Fruit fly (Drosophila melanogaster) whole organism: ENCODE results near the gene CG15256.

Experiments used
- CG8478 ChIP-seq: fragments of >200 bp; optimal IDR thresholded peaks from 2 replicates; lab custom pipeline; 2018; ENCODE audit warnings: inconsistent platforms
- Dll ChIP-seq: fragments of >200 bp; optimal IDR thresholded peaks from 2 replicates; lab custom pipeline; 2017
- EcR ChIP-seq, 2 experiments: fragments of >200 bp; optimal IDR thresholded peaks; 2 replicates each; lab custom pipeline; 2017; ENCODE audit warnings: missing biosample characterization in 2 of 2, missing genetic modification characterization in 2 of 2, missing genetic modification reagents in 2 of 2
- pan ChIP-seq: fragments of >200 bp; optimal IDR thresholded peaks from 2 replicates; lab custom pipeline; 2017
- psq ChIP-seq: fragments of >200 bp; optimal IDR thresholded peaks from 2 replicates; lab custom pipeline; 2017
- usp ChIP-seq: fragments of >200 bp; optimal IDR thresholded peaks from 2 replicates; lab custom pipeline; 2017; ENCODE audit warnings: missing biosample characterization, missing genetic modification characterization, mixed read lengths

CG15256 gene

DNA sequence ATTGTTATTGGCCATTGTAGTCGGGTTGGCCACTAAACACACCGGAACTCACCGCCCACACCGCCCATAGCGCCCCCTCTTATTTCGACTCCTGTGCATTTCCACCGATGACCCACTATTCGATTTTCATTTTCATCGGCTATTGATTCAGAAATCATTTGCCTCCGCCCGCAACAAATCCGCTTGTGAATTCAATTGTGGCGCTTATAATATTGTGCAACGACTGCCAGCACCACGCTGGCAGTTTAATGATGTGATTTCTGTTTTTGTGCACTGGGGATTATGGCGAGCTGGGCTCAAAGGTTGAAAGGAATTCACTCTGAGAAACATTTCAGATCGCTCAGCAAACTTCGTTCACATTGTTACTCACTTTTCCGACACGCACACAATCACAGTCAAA lies at the start of gene CG15256:
CG15256 (plus strand) TSS at position 301 of the 400 bp plus-strand sequence.
- no peak for TF ChIP-seq usp (GFP tag; lab: Kevin White, UChicago)
- TF ChIP-seq pan (lab: Kevin White, UChicago), result no peak
- TF ChIP-seq psq (lab: Kevin White, UChicago), result no peak
- no peak for TF ChIP-seq EcR (GFP tag; optimal IDR thresholded peaks at IDR 0.05; lab: Kevin White, UChicago)
- TF ChIP-seq CG8478 (lab: Kevin White, UChicago), result no peak
- TF ChIP-seq Dll (lab: Kevin White, UChicago), result no peak

DNA sequence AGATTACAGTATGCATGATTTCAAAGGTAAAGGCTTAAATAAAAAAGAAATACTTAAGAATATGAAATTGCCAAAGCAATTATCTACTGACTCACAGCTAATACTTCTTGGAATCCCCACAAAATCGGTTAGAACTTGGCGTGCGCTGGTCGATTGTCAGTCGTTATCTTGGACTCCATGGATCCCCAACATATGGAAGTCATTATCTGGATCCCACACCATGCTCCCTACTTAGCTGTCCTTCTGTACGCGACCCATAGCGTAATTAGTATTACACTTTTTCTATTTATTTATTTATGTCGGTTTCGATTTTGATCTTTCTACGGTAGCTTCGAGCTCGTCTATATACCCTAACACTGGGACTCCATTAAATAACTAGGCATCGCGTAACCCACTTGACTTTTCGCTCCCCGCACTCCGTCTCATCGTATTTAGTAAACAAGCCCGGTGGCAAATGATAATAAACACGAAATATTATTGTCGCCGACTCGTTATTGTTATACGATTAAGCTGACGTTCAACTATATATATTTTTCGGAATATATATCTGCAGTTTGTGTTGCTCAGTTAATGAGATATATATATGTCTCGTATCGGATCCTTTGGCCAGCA lies 49.2 kb upstream of the CG15256 start:
- TF ChIP-seq EcR (GFP tag; optimal IDR thresholded peaks at IDR 0.05; lab: Kevin White, UChicago) (no peak), CG8478 (lab: Kevin White, UChicago) (no peak), psq (lab: Kevin White, UChicago) (no peak)

- TF ChIP-seq CG8478 (lab: Kevin White, UChicago) (no peak), psq (lab: Kevin White, UChicago) (no peak), Dll (lab: Kevin White, UChicago) (no peak), pan (lab: Kevin White, UChicago) (no peak), usp (GFP tag; lab: Kevin White, UChicago) (no peak), EcR (GFP tag; optimal IDR thresholded peaks at IDR 0.05; lab: Kevin White, UChicago) (no peak)
Measured at dm6 chr2L:15504534-15504933, 45.6 kb upstream of the CG15256 start.

DNA sequence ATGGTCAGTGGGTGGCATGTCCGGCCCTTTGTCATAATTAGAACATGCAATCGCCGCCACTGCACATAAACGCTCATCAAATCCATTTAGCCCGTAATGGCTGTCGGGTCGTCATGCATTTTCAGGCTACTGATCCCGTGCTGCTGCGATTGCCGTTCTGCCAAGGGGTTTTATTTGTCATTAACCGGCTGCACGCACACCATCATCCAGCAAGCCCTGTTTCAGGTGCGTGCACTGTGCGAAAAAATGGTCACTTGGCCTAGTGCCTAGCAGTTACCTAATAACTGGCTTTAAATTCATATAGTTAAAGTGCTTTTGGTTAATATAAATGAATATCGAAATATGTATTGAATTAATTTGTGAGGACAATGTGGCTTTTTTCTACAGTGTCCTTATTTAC lies 12.8 kb upstream of the CG15256 start:
- TF ChIP-seq pan (lab: Kevin White, UChicago), result no peak

DNA sequence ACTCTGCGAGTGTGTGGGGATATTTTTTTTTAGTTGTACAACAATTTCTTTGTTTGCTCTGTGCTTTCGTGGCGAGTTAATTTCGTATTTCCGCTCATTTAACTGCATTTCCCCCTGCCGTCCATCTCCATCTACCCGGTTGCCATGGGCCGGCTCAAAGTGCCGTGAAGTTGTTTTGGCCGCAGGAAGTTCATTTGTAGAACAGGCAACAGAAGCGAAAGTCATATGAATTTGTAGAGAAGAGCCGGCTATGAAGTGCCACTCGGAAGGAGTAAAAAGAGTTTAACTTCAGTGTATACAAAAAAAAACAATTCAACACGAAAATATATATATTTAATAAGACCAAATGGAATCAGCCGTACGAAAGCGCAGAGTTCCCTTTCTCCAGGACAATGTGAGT lies 3.0 kb upstream of the CG15256 start, which contains the start of gene Skadu:
Skadu (plus strand) TSS at position 301 of the 400 bp plus-strand sequence.
- TF ChIP-seq usp (GFP tag; lab: Kevin White, UChicago) (no peak), CG8478 (lab: Kevin White, UChicago) (no peak), EcR (GFP tag; optimal IDR thresholded peaks at IDR 0.05; lab: Kevin White, UChicago) (no peak), Dll (lab: Kevin White, UChicago) (no peak), pan (lab: Kevin White, UChicago) (no peak), psq (lab: Kevin White, UChicago) (no peak)

DNA sequence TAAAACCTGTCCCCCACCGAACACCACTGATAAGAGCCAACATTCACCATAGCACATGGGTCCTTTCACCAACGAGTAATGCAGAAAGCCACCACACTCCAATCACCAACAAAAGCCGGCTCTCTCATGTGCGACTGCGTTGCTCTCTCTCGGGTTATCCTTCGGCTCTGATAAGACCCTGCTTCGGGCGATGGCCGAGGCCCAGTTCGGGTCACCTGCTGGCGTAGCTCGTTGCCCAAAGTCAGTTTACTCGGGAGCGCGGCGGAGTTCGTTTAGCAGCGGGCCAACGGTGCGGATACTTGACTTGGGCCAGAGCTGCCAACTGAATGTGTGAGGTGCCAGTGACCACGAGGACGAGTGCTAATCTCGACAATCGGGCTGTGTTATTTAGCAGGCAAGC lies 2.3 kb downstream of the CG15256 start, which contains the start of gene kek3:
kek3 (plus strand) TSS at position 244 of the 400 bp plus-strand sequence.
- no peak for TF ChIP-seq usp (GFP tag; lab: Kevin White, UChicago)
- no peak for TF ChIP-seq psq (lab: Kevin White, UChicago)
- TF ChIP-seq CG8478 (lab: Kevin White, UChicago), result no peak
- TF ChIP-seq Dll (lab: Kevin White, UChicago), result no peak
- TF ChIP-seq EcR (GFP tag; optimal IDR thresholded peaks at IDR 0.05; lab: Kevin White, UChicago), result no peak
- TF ChIP-seq pan (lab: Kevin White, UChicago), result no peak

- TF ChIP-seq EcR (GFP tag; optimal IDR thresholded peaks at IDR 0.05; lab: Kevin White, UChicago), result no peak
- no peak for TF ChIP-seq Dll (lab: Kevin White, UChicago)
- no peak for TF ChIP-seq pan (lab: Kevin White, UChicago)
- no peak for TF ChIP-seq usp (GFP tag; lab: Kevin White, UChicago)
- no peak for TF ChIP-seq CG8478 (lab: Kevin White, UChicago)
- no peak for TF ChIP-seq psq (lab: Kevin White, UChicago)
Measured at dm6 chr2L:15555770-15556169, 5.6 kb downstream of the CG15256 start.
